Fruit fly (Drosophila melanogaster) whole organism, embryonic: ENCODE data around the gene Cyp4d1.

Experiments used
- Ada2b ChIP-seq: fragments of 200-800 bp; sonication (Bioruptor generic); IDR thresholded peaks from 2 replicates; pipeline ENCODE4 v1.3.6; 2022; ENCODE audit warnings: missing biosample characterization, missing genetic modification characterization
- Asciz ChIP-seq: fragments of 200-800 bp; sonication (Bioruptor generic); optimal IDR thresholded peaks from 2 replicates; lab custom pipeline; 2017; ENCODE audit warnings: missing biosample characterization, mild to moderate bottlenecking, missing genetic modification characterization, missing genetic modification reagents
- BtbVII ChIP-seq: fragments of 200-800 bp; sonication (Bioruptor generic); optimal IDR thresholded peaks from 3 replicates; lab custom pipeline; 2017; ENCODE audit warnings: missing biosample characterization, mild to moderate bottlenecking, missing genetic modification characterization
- CG10274 ChIP-seq: fragments of 200-800 bp; sonication (Bioruptor generic); optimal IDR thresholded peaks from 3 replicates; lab custom pipeline; 2017; ENCODE audit warnings: missing biosample characterization, mild to moderate bottlenecking, missing genetic modification characterization
- CG12391 ChIP-seq: fragments of 200-800 bp; sonication (Bioruptor generic); optimal IDR thresholded peaks from 3 replicates; lab custom pipeline; 2018; ENCODE audit warnings: missing biosample characterization, mild to moderate bottlenecking, missing genetic modification characterization, moderate library complexity
- CG13123 ChIP-seq: fragments of 200-800 bp; sonication (Bioruptor generic); optimal IDR thresholded peaks from 2 replicates; lab custom pipeline; 2016; ENCODE audit warnings: missing biosample characterization, missing genetic modification characterization
- CG13287 ChIP-seq: fragments of 200-800 bp; sonication (Bioruptor generic); IDR thresholded peaks from 2 replicates; pipeline ENCODE4 v1.3.6; 2022; ENCODE audit warnings: missing biosample characterization, missing genetic modification characterization; ENCODE audit not compliant: partially characterized antibody
- CG14860 ChIP-seq: fragments of 200-800 bp; sonication (Bioruptor generic); IDR thresholded peaks from 3 replicates; pipeline ENCODE4 v1.3.6; 2022; ENCODE audit warnings: missing biosample characterization, missing genetic modification characterization; ENCODE audit not compliant: partially characterized antibody
- CG17568 ChIP-seq: fragments of 200-800 bp; sonication (Bioruptor generic); optimal IDR thresholded peaks from 2 replicates; lab custom pipeline; 2018; ENCODE audit warnings: missing biosample characterization, mild to moderate bottlenecking, missing genetic modification characterization, moderate library complexity
- CG2199 ChIP-seq: fragments of 200-800 bp; sonication (Bioruptor generic); IDR thresholded peaks from 3 replicates; pipeline ENCODE4 v1.3.6; 2022; ENCODE audit warnings: missing biosample characterization, missing genetic modification characterization
- CG2712 ChIP-seq: fragments of 200-800 bp; optimal IDR thresholded peaks from 3 replicates; lab custom pipeline; 2019; ENCODE audit warnings: missing biosample characterization, mild to moderate bottlenecking, missing genetic modification characterization, moderate library complexity
- CG31388 ChIP-seq: fragments of 200-800 bp; sonication (Bioruptor generic); optimal IDR thresholded peaks from 2 replicates; lab custom pipeline; 2016; ENCODE audit warnings: missing biosample characterization, missing genetic modification characterization
- CG31441 ChIP-seq: fragments of 200-800 bp; sonication (Bioruptor generic); IDR thresholded peaks from 2 replicates; pipeline ENCODE4 v1.3.6; 2022; ENCODE audit warnings: missing biosample characterization, missing genetic modification characterization
- CG32532 ChIP-seq: fragments of 200-800 bp; sonication (Bioruptor generic); IDR thresholded peaks from 2 replicates; pipeline ENCODE4 v1.3.6; 2022; ENCODE audit warnings: missing biosample characterization, missing genetic modification characterization
- CG6689 ChIP-seq: fragments of 200-800 bp; sonication (Bioruptor generic); IDR thresholded peaks from 2 replicates; pipeline ENCODE4 v1.3.6; 2022; ENCODE audit warnings: missing biosample characterization, missing genetic modification characterization
- CG6791 ChIP-seq: fragments of 200-800 bp; sonication (Bioruptor generic); IDR thresholded peaks from 3 replicates; pipeline ENCODE4 v1.3.6; 2022; ENCODE audit warnings: missing biosample characterization, missing genetic modification characterization; ENCODE audit not compliant: partially characterized antibody
- CG8281 ChIP-seq: fragments of 200-800 bp; sonication (Bioruptor generic); optimal IDR thresholded peaks from 2 replicates; lab custom pipeline; 2018; ENCODE audit warnings: missing biosample characterization, mild to moderate bottlenecking, missing genetic modification characterization, moderate library complexity
- CG8290 ChIP-seq, 3 experiments: fragments of 200-800 bp; sonication (Bioruptor generic); optimal IDR thresholded peaks; 2 replicates each; lab custom pipeline; 2016 to 2019; ENCODE audit warnings: missing biosample characterization in 3 of 3, missing genetic modification characterization in 3 of 3, mild to moderate bottlenecking in 2 of 3, moderate library complexity in 1 of 3
- CG9727 ChIP-seq: fragments of 200-800 bp; sonication (Bioruptor generic); optimal IDR thresholded peaks from 3 replicates; lab custom pipeline; 2017; ENCODE audit warnings: missing biosample characterization, mild to moderate bottlenecking, missing genetic modification characterization
- D19B ChIP-seq: fragments of 200-800 bp; sonication (Bioruptor generic); optimal IDR thresholded peaks from 2 replicates; lab custom pipeline; 2017; ENCODE audit warnings: missing biosample characterization, mild to moderate bottlenecking, missing genetic modification characterization
- HLH54F ChIP-seq: fragments of 200-800 bp; sonication (Bioruptor generic); optimal IDR thresholded peaks from 3 replicates; lab custom pipeline; 2016; ENCODE audit warnings: missing biosample characterization, missing genetic modification characterization
- Jarid2 ChIP-seq: fragments of 200-800 bp; sonication (Bioruptor generic); optimal IDR thresholded peaks from 3 replicates; lab custom pipeline; 2017; ENCODE audit warnings: mild to moderate bottlenecking, missing biosample characterization, missing genetic modification reagents, missing genetic modification characterization
- MESR4 ChIP-seq: fragments of 200-800 bp; sonication (Bioruptor generic); optimal IDR thresholded peaks from 2 replicates; lab custom pipeline; 2018; ENCODE audit warnings: missing biosample characterization, mild to moderate bottlenecking, missing genetic modification characterization, moderate library complexity
- Mes4 ChIP-seq: fragments of 200-800 bp; sonication (Bioruptor generic); optimal IDR thresholded peaks from 2 replicates; lab custom pipeline; 2016; ENCODE audit warnings: missing biosample characterization, missing genetic modification characterization
- Nf-YC ChIP-seq: fragments of 200-800 bp; optimal IDR thresholded peaks from 3 replicates; lab custom pipeline; 2019; ENCODE audit warnings: missing biosample characterization, mild to moderate bottlenecking, missing genetic modification characterization, moderate library complexity
- Poxn ChIP-seq: fragments of 200-800 bp; sonication (Bioruptor generic); IDR thresholded peaks from 2 replicates; pipeline ENCODE4 v1.3.6; 2022; ENCODE audit warnings: missing biosample characterization, missing genetic modification characterization
- Ravus ChIP-seq: fragments of 200-800 bp; sonication (Bioruptor generic); IDR thresholded peaks from 2 replicates; pipeline ENCODE4 v1.3.6; 2022; ENCODE audit warnings: missing biosample characterization, missing genetic modification characterization
- aop ChIP-seq: fragments of 200-800 bp; sonication (Bioruptor generic); IDR thresholded peaks from 2 replicates; pipeline ENCODE4 v1.3.6; 2022; ENCODE audit warnings: missing biosample characterization, missing genetic modification characterization
- ara ChIP-seq: fragments of 200-800 bp; sonication (Bioruptor generic); IDR thresholded peaks from 2 replicates; pipeline ENCODE4 v1.3.6; 2022; ENCODE audit warnings: missing biosample characterization, missing genetic modification characterization
- az2 ChIP-seq: fragments of 200-800 bp; sonication (Bioruptor generic); optimal IDR thresholded peaks from 3 replicates; lab custom pipeline; 2016; ENCODE audit warnings: missing biosample characterization, missing genetic modification characterization
- bbx ChIP-seq: fragments of 200-800 bp; sonication (Bioruptor generic); IDR thresholded peaks from 2 replicates; pipeline ENCODE4 v1.3.6; 2022; ENCODE audit warnings: missing biosample characterization, missing genetic modification characterization; ENCODE audit not compliant: partially characterized antibody
- br ChIP-seq: fragments of >200 bp; optimal IDR thresholded peaks from 2 replicates; lab custom pipeline; 2017
- chn ChIP-seq: fragments of 200-800 bp; sonication (Bioruptor generic); optimal IDR thresholded peaks from 2 replicates; lab custom pipeline; 2016; ENCODE audit warnings: missing biosample characterization, missing genetic modification characterization
- ci ChIP-seq: fragments of 200-800 bp; sonication (Bioruptor generic); IDR thresholded peaks from 3 replicates; pipeline ENCODE4 v1.3.6; 2022; ENCODE audit warnings: missing biosample characterization, missing genetic modification characterization
- dmrt11E ChIP-seq: fragments of 200-800 bp; sonication (Bioruptor generic); optimal IDR thresholded peaks from 3 replicates; lab custom pipeline; 2018; ENCODE audit warnings: missing biosample characterization, mild to moderate bottlenecking, missing genetic modification characterization, moderate library complexity
- gfzf ChIP-seq: fragments of 200-800 bp; sonication (Bioruptor generic); optimal IDR thresholded peaks from 2 replicates; lab custom pipeline; 2016; ENCODE audit warnings: missing biosample characterization, mild to moderate bottlenecking, missing genetic modification characterization, moderate library complexity
- grn ChIP-seq: fragments of 200-800 bp; sonication (Bioruptor generic); optimal IDR thresholded peaks from 3 replicates; lab custom pipeline; 2017; ENCODE audit warnings: missing biosample characterization, missing genetic modification characterization
- ham ChIP-seq: fragments of 200-800 bp; sonication (Bioruptor generic); IDR thresholded peaks from 2 replicates; pipeline ENCODE4 v1.3.6; 2022; ENCODE audit warnings: missing biosample characterization, missing genetic modification characterization
- inv ChIP-seq: fragments of 200-800 bp; sonication (Bioruptor generic); IDR thresholded peaks from 2 replicates; pipeline ENCODE4 v1.3.6; 2022; ENCODE audit warnings: missing biosample characterization, missing genetic modification characterization; ENCODE audit not compliant: partially characterized antibody
- nau ChIP-seq: fragments of 200-800 bp; sonication (Bioruptor generic); optimal IDR thresholded peaks from 3 replicates; lab custom pipeline; 2017; ENCODE audit warnings: missing biosample characterization, mild to moderate bottlenecking, missing genetic modification characterization, missing genetic modification reagents
- peb ChIP-seq: fragments of 200-800 bp; sonication (Bioruptor generic); IDR thresholded peaks from 2 replicates; pipeline ENCODE4 v1.3.6; 2022; ENCODE audit warnings: missing biosample characterization, missing genetic modification characterization
- phol ChIP-seq: fragments of 200-800 bp; sonication (Bioruptor generic); optimal IDR thresholded peaks from 3 replicates; lab custom pipeline; 2018; ENCODE audit warnings: missing biosample characterization, mild to moderate bottlenecking, missing genetic modification characterization, moderate library complexity
- sens-2 ChIP-seq: fragments of 200-800 bp; sonication (Bioruptor generic); IDR thresholded peaks from 2 replicates; pipeline ENCODE4 v1.3.6; 2022; ENCODE audit warnings: missing biosample characterization, missing genetic modification characterization
- ssp ChIP-seq: fragments of 200-800 bp; sonication (Bioruptor generic); IDR thresholded peaks from 2 replicates; pipeline ENCODE4 v1.3.6; 2022; ENCODE audit warnings: missing biosample characterization, missing genetic modification characterization
- tgo ChIP-seq: fragments of 200-800 bp; sonication (Bioruptor generic); IDR thresholded peaks from 3 replicates; pipeline ENCODE4 v1.3.6; 2022; ENCODE audit warnings: missing biosample characterization, missing genetic modification characterization
- tin ChIP-seq: fragments of 200-800 bp; sonication (Bioruptor generic); optimal IDR thresholded peaks from 3 replicates; lab custom pipeline; 2016; ENCODE audit warnings: missing biosample characterization, missing genetic modification characterization
- tx ChIP-seq: fragments of 200-800 bp; sonication (Bioruptor generic); optimal IDR thresholded peaks from 2 replicates; lab custom pipeline; 2016; ENCODE audit warnings: missing biosample characterization, missing genetic modification characterization
- wdn ChIP-seq: fragments of 200-800 bp; sonication (Bioruptor generic); IDR thresholded peaks from 2 replicates; pipeline ENCODE4 v1.3.6; 2022; ENCODE audit warnings: missing biosample characterization, missing genetic modification characterization
- wor ChIP-seq: fragments of 200-800 bp; sonication (Bioruptor generic); IDR thresholded peaks from 2 replicates; pipeline ENCODE4 v1.3.6; 2022; ENCODE audit warnings: missing biosample characterization, missing genetic modification characterization
- zen ChIP-seq: fragments of 200-800 bp; sonication (Bioruptor generic); optimal IDR thresholded peaks from 3 replicates; lab custom pipeline; 2018; ENCODE audit warnings: missing biosample characterization, mild to moderate bottlenecking, missing genetic modification characterization, moderate library complexity
- zen2 ChIP-seq: fragments of 200-800 bp; sonication (Bioruptor generic); IDR thresholded peaks from 3 replicates; pipeline ENCODE4 v1.3.6; 2022; ENCODE audit warnings: missing biosample characterization, missing genetic modification characterization; ENCODE audit not compliant: partially characterized antibody

The Cyp4d1 gene

dm6 chrX:2145114-2145513 is 16.9 kb downstream of the Cyp4d1 start, which contains the start of gene Pgd (continued):
- TF ChIP-seq BtbVII (GFP tag; lab: Kevin White, UChicago) = no peak
- no peak for TF ChIP-seq CG17568 (GFP tag; lab: Kevin White, UChicago)
- TF ChIP-seq az2 (GFP tag; lab: Kevin White, UChicago) = no peak
- TF ChIP-seq aop = no peak
- peak; percentile 12 for TF ChIP-seq MESR4 (GFP tag; lab: Kevin White, UChicago)
- no peak for TF ChIP-seq CG13123 (GFP tag; lab: Kevin White, UChicago)
- peak; percentile 15 for TF ChIP-seq Jarid2
- no peak for TF ChIP-seq peb (GFP tag; lab: Robert Waterston, UW)
- TF ChIP-seq ci (GFP tag; lab: Robert Waterston, UW) = 0 out of 3 replicates have a peak, but pooled peaks have one; percentile 5
- TF ChIP-seq CG6689 (GFP tag; lab: Robert Waterston, UW) = no peak
- peak; percentile 37; the same call in 1 of the 3 replicates for TF ChIP-seq zen2 (GFP tag; lab: Robert Waterston, UW)
- no peak for TF ChIP-seq Asciz (GFP tag; lab: Kevin White, UChicago)
- TF ChIP-seq CG12391 = no peak
- no peak for TF ChIP-seq ara
- TF ChIP-seq zen (tag; lab: Kevin White, UChicago) = no peak
- no peak for TF ChIP-seq wor
- TF ChIP-seq tin (GFP tag; lab: Kevin White, UChicago) = no peak
- TF ChIP-seq gfzf (GFP tag; lab: Kevin White, UChicago) = no peak
- no peak for TF ChIP-seq br (lab: Kevin White, UChicago)
- no peak for TF ChIP-seq CG2712 (tag; lab: Kevin White, UChicago)
- TF ChIP-seq CG31441 (GFP tag; lab: Robert Waterston, UW) = no peak
- no peak for TF ChIP-seq chn
- no peak for TF ChIP-seq CG8281 (tag; lab: Kevin White, UChicago)
- TF ChIP-seq CG10274 (GFP tag; lab: Kevin White, UChicago) = no peak
- TF ChIP-seq bbx (GFP tag; lab: Robert Waterston, UW) = peak; percentile 73
- TF ChIP-seq Poxn = no peak
- TF ChIP-seq phol = no peak
- no peak for TF ChIP-seq CG9727
- no peak for TF ChIP-seq tgo (GFP tag; lab: Robert Waterston, UW)
- TF ChIP-seq Ravus (GFP tag; lab: Robert Waterston, UW) = no peak
- no peak for TF ChIP-seq ssp
- TF ChIP-seq HLH54F (GFP tag; lab: Kevin White, UChicago) = no peak
- no peak for TF ChIP-seq grn (GFP tag; lab: Kevin White, UChicago)
- no peak for TF ChIP-seq CG2199 (GFP tag; lab: Robert Waterston, UW)
- 0 out of 3 replicates have a peak, but pooled peaks have one; percentile 12 for TF ChIP-seq CG14860 (GFP tag; lab: Robert Waterston, UW)
- no peak for TF ChIP-seq nau (GFP tag; lab: Kevin White, UChicago)
- TF ChIP-seq dmrt11E (tag; lab: Kevin White, UChicago) = no peak
- TF ChIP-seq CG6791 = peak; percentile 60; the same call in 2 of the 3 replicates
- TF ChIP-seq sens-2 (GFP tag; lab: Robert Waterston, UW) = no peak
- no peak for TF ChIP-seq wdn (GFP tag; lab: Robert Waterston, UW)
- TF ChIP-seq CG32532 (GFP tag; lab: Robert Waterston, UW) = no peak
- peak; percentile 34; the same call in 1 of the 2 replicates for TF ChIP-seq inv
- no peak for TF ChIP-seq tx (GFP tag; lab: Kevin White, UChicago)
- TF ChIP-seq CG31388 = no peak
- TF ChIP-seq Ada2b (GFP tag; lab: Robert Waterston, UW) = no peak
- no peak for TF ChIP-seq D19B (GFP tag; lab: Kevin White, UChicago)
- TF ChIP-seq Nf-YC = peak; percentile 12
- no peak for TF ChIP-seq CG8290 (GFP tag; optimal IDR thresholded peaks at IDR 0.05; lab: Kevin White, UChicago)
- TF ChIP-seq CG8290 (tag; optimal IDR thresholded peaks at IDR 0.05; lab: Kevin White, UChicago) = peak in 1 of 2 experiments; percentile 24
- TF ChIP-seq CG13287 (GFP tag; lab: Robert Waterston, UW) = peak; percentile 79
- TF ChIP-seq Mes4 = no peak
- TF ChIP-seq ham (GFP tag; lab: Robert Waterston, UW) = no peak
